Fruit fly (Drosophila melanogaster) whole organism, adult: ENCODE measurements around the gene Prp5.
A peak's percentile ranks its signal among the peaks of the same experiment; 100 is the strongest.

ENCODE experiments used
- CG11617 ChIP-seq: fragments of 200-800 bp; sonication (Bioruptor generic); optimal IDR thresholded peaks from 2 replicates; lab custom pipeline; 2017; ENCODE audit warnings: mild to moderate bottlenecking, missing biosample characterization, missing genetic modification reagents, missing genetic modification characterization
- CG12768 ChIP-seq: fragments of 200-800 bp; sonication (Bioruptor generic); optimal IDR thresholded peaks from 2 replicates; lab custom pipeline; 2017; ENCODE audit warnings: missing biosample characterization, missing genetic modification characterization, mild to moderate bottlenecking, moderate library complexity, missing genetic modification reagents
- CG14711 ChIP-seq: fragments of 200-800 bp; sonication (Bioruptor generic); optimal IDR thresholded peaks from 2 replicates; lab custom pipeline; 2018; ENCODE audit warnings: missing biosample characterization, mild to moderate bottlenecking, missing genetic modification characterization, moderate library complexity
- CG1620 ChIP-seq: fragments of 200-800 bp; sonication (Bioruptor generic); optimal IDR thresholded peaks from 2 replicates; lab custom pipeline; 2016; ENCODE audit warnings: missing biosample characterization, missing genetic modification characterization
- CG33017 ChIP-seq: fragments of 200-800 bp; sonication (Bioruptor generic); optimal IDR thresholded peaks from 2 replicates; lab custom pipeline; 2018; ENCODE audit warnings: missing biosample characterization, mild to moderate bottlenecking, missing genetic modification characterization, moderate library complexity
- CG5204 ChIP-seq: fragments of 200-800 bp; sonication (Bioruptor generic); optimal IDR thresholded peaks from 2 replicates; lab custom pipeline; 2016; ENCODE audit warnings: missing biosample characterization, missing genetic modification characterization
- CG7045 ChIP-seq: fragments of 200-800 bp; sonication (Bioruptor generic); optimal IDR thresholded peaks from 2 replicates; lab custom pipeline; 2017; ENCODE audit warnings: missing biosample characterization, mild to moderate bottlenecking, missing genetic modification characterization
- CG7101 ChIP-seq: fragments of 200-800 bp; sonication (Bioruptor generic); optimal IDR thresholded peaks from 2 replicates; lab custom pipeline; 2018; ENCODE audit warnings: missing biosample characterization, mild to moderate bottlenecking, missing genetic modification characterization, moderate library complexity
- Clk ChIP-seq: fragments of 200-800 bp; sonication (Bioruptor generic); optimal IDR thresholded peaks from 2 replicates; lab custom pipeline; 2017; ENCODE audit warnings: missing biosample characterization, missing genetic modification characterization
- Crg-1 ChIP-seq: fragments of 200-800 bp; sonication (Bioruptor generic); optimal IDR thresholded peaks from 2 replicates; lab custom pipeline; 2016; ENCODE audit warnings: missing biosample characterization, missing genetic modification characterization
- Hr96 ChIP-seq: fragments of 200-800 bp; sonication (Bioruptor generic); optimal IDR thresholded peaks from 2 replicates; lab custom pipeline; 2016; ENCODE audit warnings: missing biosample characterization, missing genetic modification characterization
- Mnt ChIP-seq: fragments of 200-800 bp; sonication (Bioruptor generic); optimal IDR thresholded peaks from 2 replicates; lab custom pipeline; 2016; ENCODE audit warnings: missing biosample characterization, mild to moderate bottlenecking, missing genetic modification characterization
- bab1 ChIP-seq: fragments of 200-800 bp; sonication (Bioruptor generic); optimal IDR thresholded peaks from 3 replicates; lab custom pipeline; 2019; ENCODE audit warnings: missing biosample characterization, mild to moderate bottlenecking, missing genetic modification characterization, moderate library complexity
- cic ChIP-seq: fragments of 200-800 bp; sonication (Bioruptor generic); optimal IDR thresholded peaks from 2 replicates; lab custom pipeline; 2017; ENCODE audit warnings: missing biosample characterization, mild to moderate bottlenecking, missing genetic modification characterization, moderate library complexity
- cnc ChIP-seq, 2 experiments: fragments of >200 bp; optimal IDR thresholded peaks; 2 replicates each; lab custom pipeline; 2017
- kay ChIP-seq: fragments of 200-800 bp; sonication (Bioruptor generic); peaks from one replicate; lab custom pipeline; 2016; ENCODE audit warnings: missing biosample characterization, missing genetic modification characterization, borderline replicate concordance
- ovo ChIP-seq: fragments of 200-800 bp; sonication (Bioruptor generic); optimal IDR thresholded peaks from 2 replicates; lab custom pipeline; 2016; ENCODE audit warnings: missing biosample characterization, missing genetic modification characterization
- pad ChIP-seq: fragments of 200-800 bp; sonication (Bioruptor generic); optimal IDR thresholded peaks from 3 replicates; lab custom pipeline; 2017; ENCODE audit warnings: missing biosample characterization, missing genetic modification characterization, mild to moderate bottlenecking, moderate library complexity, missing genetic modification reagents
- tj ChIP-seq: fragments of 200-800 bp; sonication (Bioruptor generic); optimal IDR thresholded peaks from 3 replicates; lab custom pipeline; 2017; ENCODE audit warnings: missing biosample characterization, mild to moderate bottlenecking, missing genetic modification characterization, moderate library complexity
- toe ChIP-seq: fragments of 200-800 bp; sonication (Bioruptor generic); optimal IDR thresholded peaks from 2 replicates; lab custom pipeline; 2016; ENCODE audit warnings: missing biosample characterization, missing genetic modification characterization

Prp5 gene

DNA sequence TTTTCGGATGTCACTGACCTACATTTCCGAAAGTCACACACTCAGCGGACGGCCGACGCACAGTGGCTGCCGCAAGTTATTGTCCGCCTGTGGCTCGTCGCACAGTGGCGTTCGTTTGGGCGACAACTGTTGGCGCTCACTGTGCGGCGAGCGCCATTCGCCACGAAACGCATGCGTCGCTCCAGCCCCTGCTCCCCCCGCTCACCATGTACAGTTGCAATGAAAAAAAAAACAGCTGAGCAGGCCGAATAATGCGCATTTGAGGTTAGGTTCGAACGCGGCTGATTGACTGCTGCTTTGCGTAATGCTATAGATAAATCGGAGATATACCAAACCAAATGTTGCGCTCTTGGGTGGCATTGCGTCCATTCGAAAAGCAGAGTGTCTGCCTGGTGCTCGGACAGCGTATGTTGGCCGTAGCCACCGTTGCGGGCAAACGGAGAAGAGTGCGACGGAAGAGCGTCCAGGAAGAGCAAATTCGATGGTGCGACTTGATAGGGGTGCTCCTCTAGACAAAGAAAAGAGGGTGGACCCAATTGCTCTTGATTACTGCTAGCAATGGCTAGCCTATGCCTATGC lies 21.6 kb upstream of the Prp5 start:
- TF ChIP-seq Hr96 (GFP tag; lab: Kevin White, UChicago) (no peak), CG7101 (peak; percentile 75), CG11617 (peak; percentile 69), CG7045 (peak; percentile 70), CG1620 (GFP tag; lab: Kevin White, UChicago) (peak; percentile 76), CG33017 (tag; lab: Kevin White, UChicago) (peak; percentile 9), CG14711 (tag; lab: Kevin White, UChicago) (peak; percentile 24), CG5204 (GFP tag; lab: Kevin White, UChicago) (no peak), tj (GFP tag; lab: Kevin White, UChicago) (peak; percentile 100), cnc (optimal IDR thresholded peaks at IDR 0.05; lab: Kevin White, UChicago) (no peak), Crg-1 (GFP tag; lab: Kevin White, UChicago) (peak; percentile 61), Mnt (GFP tag; lab: Kevin White, UChicago) (peak; percentile 91), kay (GFP tag; lab: Kevin White, UChicago) (no peak), CG12768 (GFP tag; lab: Kevin White, UChicago) (peak; percentile 67), Clk (peak; percentile 26), toe (no peak), bab1 (GFP tag; lab: Kevin White, UChicago) (peak; percentile 67), ovo (GFP tag; lab: Kevin White, UChicago) (peak; percentile 98), pad (GFP tag; lab: Kevin White, UChicago) (peak; percentile 89), cic (GFP tag; lab: Kevin White, UChicago) (peak; percentile 72)

DNA sequence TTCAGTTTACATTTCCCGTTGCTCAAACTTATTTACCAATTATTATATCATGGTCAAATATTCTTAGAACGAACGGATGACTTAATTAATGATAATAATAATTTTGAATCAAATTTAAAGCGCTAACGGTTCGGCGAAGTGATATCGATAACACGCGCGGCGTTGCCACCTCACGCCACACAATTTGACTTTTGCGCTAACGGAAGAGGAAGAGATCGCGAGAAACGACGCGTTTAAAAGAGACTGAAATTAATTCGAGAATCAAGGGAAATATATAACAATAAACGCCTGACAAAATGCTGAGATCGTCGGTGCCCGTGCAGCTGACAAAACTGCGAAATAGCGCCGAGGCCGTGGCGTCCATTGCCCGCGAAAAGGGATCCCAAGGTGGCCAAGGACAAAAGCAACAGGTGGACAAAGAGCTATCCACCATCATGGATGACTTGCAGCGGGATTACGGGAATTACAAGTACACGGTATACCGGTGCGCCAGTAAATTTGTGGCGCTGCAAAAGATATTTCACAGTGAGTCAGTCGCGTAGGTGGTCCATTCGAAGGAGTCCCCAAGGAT lies 16.7 kb upstream of the Prp5 start, which contains the start of gene dah:
dah (plus strand) TSS at position 195 of the 571 bp plus-strand sequence.
- no peak for TF ChIP-seq pad (GFP tag; lab: Kevin White, UChicago)
- TF ChIP-seq CG7045, result no peak
- no peak for TF ChIP-seq CG12768 (GFP tag; lab: Kevin White, UChicago)
- no peak for TF ChIP-seq bab1 (GFP tag; lab: Kevin White, UChicago)
- no peak for TF ChIP-seq Crg-1 (GFP tag; lab: Kevin White, UChicago)
- no peak for TF ChIP-seq Clk
- TF ChIP-seq CG1620 (GFP tag; lab: Kevin White, UChicago), result no peak
- TF ChIP-seq cic (GFP tag; lab: Kevin White, UChicago), result no peak
- no peak for TF ChIP-seq CG11617
- no peak for TF ChIP-seq ovo (GFP tag; lab: Kevin White, UChicago)
- TF ChIP-seq CG33017 (tag; lab: Kevin White, UChicago), result no peak
- no peak for TF ChIP-seq CG7101
- no peak for TF ChIP-seq toe
- no peak for TF ChIP-seq Hr96 (GFP tag; lab: Kevin White, UChicago)
- TF ChIP-seq kay (GFP tag; lab: Kevin White, UChicago), result no peak
- TF ChIP-seq tj (GFP tag; lab: Kevin White, UChicago), result no peak
- TF ChIP-seq Mnt (GFP tag; lab: Kevin White, UChicago), result no peak
- TF ChIP-seq CG5204 (GFP tag; lab: Kevin White, UChicago), result no peak
- TF ChIP-seq CG14711 (tag; lab: Kevin White, UChicago), result no peak

DNA sequence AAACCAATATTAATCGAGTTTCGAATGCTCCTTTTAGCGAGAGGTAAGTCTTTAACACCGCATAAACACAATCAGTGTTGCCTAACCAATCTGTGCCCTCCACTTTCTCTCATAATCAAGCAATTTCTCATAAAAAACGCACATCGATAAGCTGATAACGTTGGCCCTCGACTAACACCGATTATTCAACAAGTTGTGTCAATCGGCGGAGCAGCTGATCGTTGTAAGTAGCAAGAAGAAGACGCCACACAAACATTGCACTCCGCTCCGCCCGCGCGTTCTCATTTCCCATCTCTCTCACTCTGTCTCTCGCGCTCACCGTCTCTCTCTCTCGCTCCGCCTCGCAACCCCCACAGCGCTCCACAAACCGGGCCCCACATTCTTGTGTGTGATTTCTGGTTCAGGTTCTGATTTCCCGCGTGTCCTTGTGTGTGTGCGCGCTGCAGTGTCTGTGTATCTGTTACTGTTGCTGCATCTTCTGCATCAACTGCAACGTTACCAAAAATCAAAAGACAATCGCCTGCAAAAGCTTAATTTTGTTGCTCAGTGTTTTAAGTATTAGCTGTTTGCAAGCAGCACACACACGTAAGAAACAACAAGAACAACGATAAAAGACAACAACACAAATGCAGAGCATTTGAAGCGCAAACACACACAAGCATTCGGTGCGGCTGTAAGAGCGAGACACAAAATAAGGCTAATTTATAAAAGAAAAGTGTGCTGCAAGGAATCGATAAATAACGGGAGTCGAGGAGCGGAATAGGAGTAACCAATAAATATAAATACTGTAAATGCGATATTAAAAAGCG lies 11.7 kb upstream of the Prp5 start, which contains the start of the genes CG9114 and HDAC6:
CG9114 (minus strand) TSS at position 89 of the 809 bp plus-strand sequence.
HDAC6 (plus strand) TSS at position 245 of the 809 bp plus-strand sequence.
- no peak for TF ChIP-seq CG1620 (GFP tag; lab: Kevin White, UChicago)
- TF ChIP-seq CG7101, result peak; percentile 14
- no peak for TF ChIP-seq bab1 (GFP tag; lab: Kevin White, UChicago)
- TF ChIP-seq Clk, result no peak
- TF ChIP-seq CG12768 (GFP tag; lab: Kevin White, UChicago), result peak; percentile 47
- TF ChIP-seq CG33017 (tag; lab: Kevin White, UChicago), result no peak
- TF ChIP-seq cnc (optimal IDR thresholded peaks at IDR 0.05; lab: Kevin White, UChicago), result no peak
- peak; percentile 1 for TF ChIP-seq CG7045
- TF ChIP-seq kay (GFP tag; lab: Kevin White, UChicago), result no peak
- TF ChIP-seq CG14711 (tag; lab: Kevin White, UChicago), result peak; percentile 20
- peak; percentile 78 for TF ChIP-seq cic (GFP tag; lab: Kevin White, UChicago)
- no peak for TF ChIP-seq CG5204 (GFP tag; lab: Kevin White, UChicago)
- peak; percentile 76 for TF ChIP-seq ovo (GFP tag; lab: Kevin White, UChicago)
- TF ChIP-seq Crg-1 (GFP tag; lab: Kevin White, UChicago), result no peak
- TF ChIP-seq pad (GFP tag; lab: Kevin White, UChicago), result peak; percentile 97
- TF ChIP-seq Mnt (GFP tag; lab: Kevin White, UChicago), result peak; percentile 70
- TF ChIP-seq tj (GFP tag; lab: Kevin White, UChicago), result peak; percentile 37
- TF ChIP-seq CG11617, result peak; percentile 3

DNA sequence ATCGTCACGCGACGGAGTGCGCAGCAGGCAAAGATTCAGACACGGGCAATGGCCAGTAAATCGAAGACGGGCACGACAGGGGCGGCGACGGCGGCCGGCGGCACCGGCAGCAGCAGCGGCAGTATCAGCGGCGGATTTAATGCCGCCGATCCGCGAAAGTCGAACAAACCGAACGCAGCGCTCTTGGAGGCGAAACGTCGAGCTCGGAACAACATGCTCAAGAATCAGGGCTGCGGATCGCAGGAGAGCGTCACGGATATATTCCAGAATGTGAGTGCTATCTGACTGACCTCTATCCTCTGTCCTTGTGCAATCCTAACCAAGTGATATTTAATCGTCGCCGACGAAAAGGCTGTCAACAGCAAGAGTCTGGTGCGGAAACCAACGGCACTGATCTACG lies 10.0 kb upstream of the Prp5 start:
- TF ChIP-seq CG33017 (tag; lab: Kevin White, UChicago), result no peak
- peak; percentile 26 for TF ChIP-seq Mnt (GFP tag; lab: Kevin White, UChicago)

DNA sequence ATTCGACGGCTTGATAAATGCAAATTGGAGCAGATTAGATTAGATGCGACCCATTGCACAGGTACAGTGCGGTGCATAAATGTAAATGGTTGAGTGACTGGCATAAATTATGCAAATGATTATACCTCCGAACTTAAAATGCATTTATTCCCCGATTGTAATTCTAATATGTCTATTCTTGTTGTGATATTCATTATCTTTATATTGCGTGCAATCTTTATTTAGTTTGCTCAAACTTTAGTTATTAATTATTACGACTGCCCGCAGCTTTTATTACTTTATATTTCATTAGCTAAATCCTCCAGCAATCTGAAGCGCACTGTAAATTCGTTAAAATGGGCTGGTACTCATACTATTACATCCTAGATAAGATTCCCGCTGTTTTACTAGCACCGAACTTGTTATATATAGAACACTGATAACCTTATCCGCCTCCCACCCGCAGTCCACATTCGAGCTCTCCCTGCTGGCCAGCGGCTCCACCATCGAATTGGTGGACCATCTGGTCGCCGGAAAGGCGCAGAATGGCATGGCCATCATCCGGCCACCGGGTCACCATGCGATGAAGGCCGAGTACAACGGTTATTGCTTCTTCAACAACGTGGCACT lies 9.0 kb upstream of the Prp5 start:
- TF ChIP-seq Crg-1 (GFP tag; lab: Kevin White, UChicago), result no peak
- peak; percentile 36 to 79 for TF ChIP-seq cnc (optimal IDR thresholded peaks at IDR 0.05; lab: Kevin White, UChicago)
- peak; percentile 71 for TF ChIP-seq CG14711 (tag; lab: Kevin White, UChicago)
- TF ChIP-seq kay (GFP tag; lab: Kevin White, UChicago), result no peak
- no peak for TF ChIP-seq bab1 (GFP tag; lab: Kevin White, UChicago)
- TF ChIP-seq CG7101, result peak; percentile 77
- TF ChIP-seq pad (GFP tag; lab: Kevin White, UChicago), result peak; percentile 48
- TF ChIP-seq toe, result no peak
- TF ChIP-seq ovo (GFP tag; lab: Kevin White, UChicago), result no peak
- TF ChIP-seq cic (GFP tag; lab: Kevin White, UChicago), result peak; percentile 87
- TF ChIP-seq CG12768 (GFP tag; lab: Kevin White, UChicago), result peak; percentile 43
- TF ChIP-seq Clk, result no peak
- peak; percentile 56 for TF ChIP-seq tj (GFP tag; lab: Kevin White, UChicago)
- no peak for TF ChIP-seq CG1620 (GFP tag; lab: Kevin White, UChicago)
- TF ChIP-seq Hr96 (GFP tag; lab: Kevin White, UChicago), result peak; percentile 43
- peak; percentile 48 for TF ChIP-seq Mnt (GFP tag; lab: Kevin White, UChicago)
- peak; percentile 61 for TF ChIP-seq CG33017 (tag; lab: Kevin White, UChicago)
- TF ChIP-seq CG5204 (GFP tag; lab: Kevin White, UChicago), result no peak
- TF ChIP-seq CG7045, result peak; percentile 43
- peak; percentile 75 for TF ChIP-seq CG11617
